Worm (Caenorhabditis elegans) whole organism, mixed stage, embryonic: ENCODE data around the gene mtm-9.

Experiments
- ceh-83 ChIP-seq: fragments of 200-800 bp; sonication (Bioruptor generic); optimal IDR thresholded peaks from 2 replicates; lab custom pipeline; 2018; ENCODE audit warnings: mild to moderate bottlenecking, missing genetic modification characterization, missing compliant biosample characterization
- ces-1 ChIP-seq: fragments of 150-350 bp; optimal IDR thresholded peaks from 2 replicates; lab custom pipeline; 2014; ENCODE audit warnings: missing biosample characterization, missing genetic modification reagents, missing genetic modification characterization
- cnd-1 ChIP-seq: fragments of 200-800 bp; sonication (Bioruptor generic); optimal IDR thresholded peaks from 2 replicates; lab custom pipeline; 2018; ENCODE audit warnings: mild to moderate bottlenecking, missing genetic modification characterization, missing compliant biosample characterization
- elt-1 ChIP-seq: sonication (generic microtip); optimal IDR thresholded peaks from 2 replicates; lab custom pipeline; 2017; ENCODE audit warnings: missing genetic modification characterization, mild to moderate bottlenecking, missing compliant biosample characterization, antibody characterized with exemption, moderate library complexity, borderline replicate concordance; ENCODE audit not compliant: insufficient read depth
- lin-13 ChIP-seq: fragments of 150-350 bp; optimal IDR thresholded peaks from 2 replicates; lab custom pipeline; 2014; ENCODE audit warnings: missing biosample characterization, missing genetic modification characterization
- lin-32 ChIP-seq: fragments of 200-800 bp; sonication (Bioruptor generic); optimal IDR thresholded peaks from 2 replicates; lab custom pipeline; 2018; ENCODE audit warnings: mild to moderate bottlenecking, missing genetic modification characterization, missing compliant biosample characterization
- nhr-28 ChIP-seq: fragments of 150-350 bp; optimal IDR thresholded peaks from 2 replicates; lab custom pipeline; 2014; ENCODE audit warnings: missing biosample characterization, missing genetic modification characterization
- pha-4 ChIP-seq: fragments of 150-350 bp; optimal IDR thresholded peaks from 2 replicates; lab custom pipeline; 2018; ENCODE audit warnings: missing biosample characterization, missing genetic modification reagents, missing genetic modification characterization

mtm-9 gene

ce11 chrV:3789770-3790169, 46.4 kb downstream of the mtm-9 start, which contains the start of gene R08F11.7:
TSS of gene R08F11.7 (plus strand) at chrV:3790070.
- TF ChIP-seq elt-1 (tag; lab: Kevin White, UChicago), result no peak
- no peak for TF ChIP-seq lin-32 (GFP tag; lab: Kevin White, UChicago)
- no peak for TF ChIP-seq pha-4 (tag; lab: Kevin White, UChicago)

- TF ChIP-seq cnd-1 (tag; lab: Kevin White, UChicago) (no peak), ces-1 (no peak), nhr-28 (no peak), lin-13 (tag; lab: Kevin White, UChicago) (no peak), ceh-83 (GFP tag; lab: Kevin White, UChicago) (no peak)
Observed at ce11 chrV:3790424-3790823, 47.0 kb downstream of the mtm-9 start.
